Worm (Caenorhabditis elegans) whole organism, early embryonic: ENCODE results near the gene F43C11.12.

Experiments
- B0310.2 ChIP-seq: sonication (generic microtip); optimal IDR thresholded peaks from 2 replicates; lab custom pipeline; 2016; ENCODE audit warnings: mild to moderate bottlenecking, missing genetic modification characterization, missing compliant biosample characterization
- ama-1 ChIP-seq: fragments of 150-350 bp; optimal IDR thresholded peaks from 2 replicates; lab custom pipeline; 2014
- ceh-13 ChIP-seq: fragments of 200-800 bp; sonication (Bioruptor generic); optimal IDR thresholded peaks from 2 replicates; lab custom pipeline; 2018; ENCODE audit warnings: mild to moderate bottlenecking, missing genetic modification characterization, missing compliant biosample characterization
- ceh-36 ChIP-seq: sonication (generic microtip); optimal IDR thresholded peaks from 2 replicates; lab custom pipeline; 2016; ENCODE audit warnings: missing genetic modification characterization, inconsistent platforms, missing compliant biosample characterization
- ets-7 ChIP-seq: sonication (generic microtip); optimal IDR thresholded peaks from 2 replicates; lab custom pipeline; 2016; ENCODE audit warnings: missing genotype, missing genetic modification characterization, missing compliant biosample characterization
- flt-1 ChIP-seq: fragments of 200-800 bp; sonication (Bioruptor generic); IDR thresholded peaks from 2 replicates; pipeline ENCODE4 v1.3.6; 2022; ENCODE audit warnings: missing genetic modification characterization, missing compliant biosample characterization
- hmbx-1 ChIP-seq: sonication (generic microtip); optimal IDR thresholded peaks from 2 replicates; lab custom pipeline; 2016; ENCODE audit warnings: mild to moderate bottlenecking, missing genetic modification characterization, missing compliant biosample characterization

- no peak for TF ChIP-seq ama-1 (lab: Kevin White, UChicago)
- no peak for TF ChIP-seq B0310.2 (tag; lab: Kevin White, UChicago)
- TF ChIP-seq flt-1 (GFP tag; lab: Robert Waterston, UW) = no peak
- TF ChIP-seq ets-7 (tag; lab: Kevin White, UChicago) = no peak
- no peak for TF ChIP-seq ceh-13 (GFP tag; lab: Kevin White, UChicago)
- no peak for TF ChIP-seq ceh-36
- no peak for TF ChIP-seq hmbx-1
These were observed 19.0 kb upstream of the F43C11.12 start, which contains the start of gene F16G10.9 for ce11 chrII:2385495-2385894.
